Worm (Caenorhabditis elegans): ENCODE measurements around the gene lgc-29.

The lgc-29 gene

DNA sequence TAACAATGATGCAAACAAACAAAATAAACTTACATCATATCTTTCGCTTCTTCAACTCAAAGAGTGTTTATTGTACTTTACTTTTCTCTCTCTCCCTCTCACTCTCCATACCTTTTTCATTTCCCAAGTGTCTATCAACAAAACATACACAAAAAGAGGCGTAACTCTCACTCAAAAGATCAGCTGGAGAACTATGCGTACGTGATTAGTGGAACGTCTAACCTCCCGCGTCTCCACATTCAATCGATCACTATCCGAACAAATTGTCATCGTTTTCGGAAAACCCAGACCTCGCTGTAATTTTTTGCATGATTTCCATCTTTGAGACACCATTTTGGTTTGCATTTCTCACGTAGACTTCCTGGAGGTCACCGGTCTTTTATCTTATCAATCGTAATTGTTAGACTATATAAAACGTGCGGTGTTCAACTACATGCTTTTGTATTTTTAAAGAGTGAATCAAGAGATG, 7.3 kb upstream of the lgc-29 start, which contains the start of gene nhr-57 (continued):
- TF ChIP-seq vab-7 (GFP tag; IDR thresholded peaks at IDR 0.05) (no peak), hif-1 (tag; optimal IDR thresholded peaks at IDR 0.05) (peak; percentile 98 to 100), egl-27 (tag; optimal IDR thresholded peaks at IDR 0.05) (no peak), nhr-102 (tag; optimal IDR thresholded peaks at IDR 0.05) (peak; percentile 65), tag-97 (GFP tag; IDR thresholded peaks at IDR 0.05) (no peak), mdt-29 (GFP tag; IDR thresholded peaks at IDR 0.05) (peak; percentile 64; the same call in 1 of the 2 replicates), lin-38 (GFP tag; IDR thresholded peaks at IDR 0.05) (no peak), hlh-30 (tag; optimal IDR thresholded peaks at IDR 0.05; ENCODE audit: insufficient read depth) (peak; percentile 70), nhr-10 (tag; optimal IDR thresholded peaks at IDR 0.05) (peak; percentile 16), mes-2 (tag; optimal IDR thresholded peaks at IDR 0.05; ENCODE audit: poor library complexity, severe bottlenecking) (peak; percentile 7), pqm-1 (tag; optimal IDR thresholded peaks at IDR 0.05) (peak; percentile 35), nhr-76 (tag; optimal IDR thresholded peaks at IDR 0.05) (no peak), php-3 (GFP tag; IDR thresholded peaks at IDR 0.05) (0 out of 2 replicates have a peak, but pooled peaks have one; percentile 21), ceh-20 (GFP tag; IDR thresholded peaks at IDR 0.05) (peak; percentile 51; the same call in 1 of the 2 replicates), nhr-48 (tag; optimal IDR thresholded peaks at IDR 0.05) (peak; percentile 91), ceh-44 (GFP tag; IDR thresholded peaks at IDR 0.05) (no peak), daf-16 (GFP tag; optimal IDR thresholded peaks at IDR 0.05) (peak in 1 of 2 experiments; percentile 40), daf-16 (tag; optimal IDR thresholded peaks at IDR 0.05) (peak; percentile 84)

DNA sequence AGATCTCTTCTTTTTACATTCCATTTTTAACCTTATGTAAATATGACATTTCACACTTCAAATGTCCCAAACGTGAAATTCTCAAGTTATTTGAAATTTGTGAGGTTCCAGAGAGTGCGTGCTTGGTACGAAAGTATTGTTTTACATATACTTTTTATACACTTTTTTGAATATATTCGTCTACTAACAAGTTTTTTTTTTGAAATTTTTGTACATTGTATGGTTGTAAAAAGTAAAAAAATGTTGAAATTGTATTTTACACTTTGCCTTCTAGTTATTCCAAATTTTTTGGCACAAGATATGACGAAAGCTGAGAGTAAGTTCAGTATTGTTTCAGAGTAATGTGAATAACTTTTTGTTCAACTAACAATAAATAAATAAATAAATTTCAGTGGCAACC, 4.1 kb upstream of the lgc-29 start, which contains the start of gene lgc-1:
TSS of gene lgc-1 (plus strand) at position 301 of the 400 bp plus-strand sequence.
- TF ChIP-seq daf-19 (GFP tag; conservative IDR thresholded peaks at IDR 0.05) (no peak), php-3 (GFP tag; IDR thresholded peaks at IDR 0.05) (no peak), ces-1 (GFP tag; optimal IDR thresholded peaks at IDR 0.05) (no peak), madf-5 (GFP tag; IDR thresholded peaks at IDR 0.05) (no peak), lin-29 (GFP tag; IDR thresholded peaks at IDR 0.05) (no peak), hif-1 (tag; optimal IDR thresholded peaks at IDR 0.05) (no peak), spr-3 (GFP tag; optimal IDR thresholded peaks at IDR 0.05) (no peak), spr-1 (tag; optimal IDR thresholded peaks at IDR 0.05) (no peak), Y48G9A.11 (GFP tag; IDR thresholded peaks at IDR 0.05) (no peak), Y105C5A.15 (GFP tag; IDR thresholded peaks at IDR 0.05) (no peak)

DNA sequence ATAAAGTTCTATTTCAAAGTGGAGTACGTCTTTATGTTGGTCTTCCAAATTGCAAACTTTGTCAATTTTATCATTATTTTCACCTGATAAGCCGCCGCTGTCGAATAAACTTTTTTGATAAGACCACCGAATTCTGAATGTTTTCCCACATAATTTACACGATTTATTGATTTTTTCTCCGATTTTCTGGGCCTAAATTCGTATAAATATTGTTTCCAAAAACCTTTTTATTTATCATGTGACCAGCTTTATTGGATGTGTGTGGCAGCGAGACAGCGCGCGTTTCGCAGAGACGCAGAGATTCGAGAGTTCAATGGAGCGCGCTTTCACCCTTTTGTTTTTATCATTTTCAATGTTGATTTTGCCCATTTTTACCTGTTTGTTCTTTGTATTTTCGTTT, 4.2 kb downstream of the lgc-29 start:
- TF ChIP-seq mxl-3 (GFP tag; optimal IDR thresholded peaks at IDR 0.05) (peak; percentile 44), mes-2 (tag; optimal IDR thresholded peaks at IDR 0.05; ENCODE audit: poor library complexity, severe bottlenecking) (peak; percentile 52), nhr-28 (tag; optimal IDR thresholded peaks at IDR 0.05) (peak; percentile 46), madf-5 (GFP tag; IDR thresholded peaks at IDR 0.05) (no peak), set-16 (GFP tag; IDR thresholded peaks at IDR 0.05) (no peak), aly-2 (tag; optimal IDR thresholded peaks at IDR 0.05) (no peak), pqm-1 (tag; optimal IDR thresholded peaks at IDR 0.05) (peak; percentile 81), zfp-3 (GFP tag; conservative IDR thresholded peaks at IDR 0.05) (no peak), F10B5.3 (tag; optimal IDR thresholded peaks at IDR 0.05) (no peak), ZK546.5 (tag; optimal IDR thresholded peaks at IDR 0.05) (no peak), hmg-1.1 (GFP tag; IDR thresholded peaks at IDR 0.05) (peak; percentile 69), tra-1 (GFP tag; IDR thresholded peaks at IDR 0.05) (0 out of 2 replicates have a peak, but pooled peaks have one; percentile 44), T20F7.1 (GFP tag; optimal IDR thresholded peaks at IDR 0.05) (no peak), rbr-2 (tag; optimal IDR thresholded peaks at IDR 0.05) (peak; percentile 75), T26A8.4 (GFP tag; IDR thresholded peaks at IDR 0.05) (peak; percentile 30; the same call in 1 of the 2 replicates), tag-97 (GFP tag; IDR thresholded peaks at IDR 0.05) (no peak), hlh-30 (tag; optimal IDR thresholded peaks at IDR 0.05; ENCODE audit: insufficient read depth) (peak; percentile 99), pha-4 (GFP tag; IDR thresholded peaks at IDR 0.05) (peak; percentile 27; the same call in 1 of the 2 replicates), pha-4 (tag; optimal IDR thresholded peaks at IDR 0.05) (peak; percentile 29), daf-8 (GFP tag; IDR thresholded peaks at IDR 0.05) (no peak), dpl-1 (GFP tag; optimal IDR thresholded peaks at IDR 0.05) (peak; percentile 68), zip-2 (tag; optimal IDR thresholded peaks at IDR 0.05) (peak; percentile 21), ctbp-1 (GFP tag; IDR thresholded peaks at IDR 0.05) (0 out of 2 replicates have a peak, but pooled peaks have one; percentile 20), aha-1 (tag) (peak; percentile 88), lsy-2 (tag; optimal IDR thresholded peaks at IDR 0.05) (peak in 1 of 2 experiments; percentile 87), php-3 (GFP tag; IDR thresholded peaks at IDR 0.05) (peak; percentile 63; the same call in 1 of the 2 replicates), snpc-4 (tag; optimal IDR thresholded peaks at IDR 0.05) (no peak), lin-13 (GFP tag; optimal IDR thresholded peaks at IDR 0.05) (peak; percentile 65)

Measured in whole organism, L4 larva.